Fruit fly (Drosophila melanogaster): ENCODE data around the gene Or67a.
A peak's percentile ranks its signal among the peaks of the same experiment; 100 is the strongest.

The Or67a gene

dm6 chr3L:9501298-9501697, 27.6 kb upstream of the Or67a start:
- TF ChIP-seq Hr38 (GFP tag; optimal IDR thresholded peaks at IDR 0.05), result no peak
- no peak for TF ChIP-seq CG3032 (tag; optimal IDR thresholded peaks at IDR 0.05)
- no peak for TF ChIP-seq CG11762 (GFP tag; optimal IDR thresholded peaks at IDR 0.05; ENCODE audit: insufficient read depth)
- peak; percentile 23 for TF ChIP-seq Eip78C (GFP tag)
- TF ChIP-seq CG34406 (GFP tag; optimal IDR thresholded peaks at IDR 0.05), result no peak

dm6 chr3L:9502294-9502693, 26.6 kb upstream of the Or67a start:
- peak; percentile 39 for TF ChIP-seq fkh (GFP tag; optimal IDR thresholded peaks at IDR 0.05)
- TF ChIP-seq lz (GFP tag; optimal IDR thresholded peaks at IDR 0.05), result no peak

- TF ChIP-seq vri (GFP tag; optimal IDR thresholded peaks at IDR 0.05), result peak; percentile 39
- no peak for TF ChIP-seq salr (GFP tag; optimal IDR thresholded peaks at IDR 0.05)
Measured at dm6 chr3L:9502856-9503255, 26.0 kb upstream of the Or67a start.

dm6 chr3L:9503552-9504317, 25.1 kb upstream of the Or67a start:
- TF ChIP-seq Hr4 (GFP tag; optimal IDR thresholded peaks at IDR 0.05) (peak; percentile 35), lz (GFP tag; optimal IDR thresholded peaks at IDR 0.05) (no peak), cyc (GFP tag; optimal IDR thresholded peaks at IDR 0.05) (peak; percentile 26), CG34406 (GFP tag; optimal IDR thresholded peaks at IDR 0.05) (no peak), Eip75B (GFP tag; optimal IDR thresholded peaks at IDR 0.05) (peak; percentile 4), fkh (GFP tag; optimal IDR thresholded peaks at IDR 0.05) (peak; percentile 10), CG3032 (tag; optimal IDR thresholded peaks at IDR 0.05) (no peak), CG6276 (GFP tag; optimal IDR thresholded peaks at IDR 0.05) (peak; percentile 23), svp (GFP tag) (peak; percentile 59), spab (GFP tag; optimal IDR thresholded peaks at IDR 0.05) (peak; percentile 23), topi (GFP tag; optimal IDR thresholded peaks at IDR 0.05) (peak; percentile 23), CG31627 (GFP tag; optimal IDR thresholded peaks at IDR 0.05) (no peak), Hr39 (GFP tag; optimal IDR thresholded peaks at IDR 0.05) (no peak), CG8119 (GFP tag; IDR thresholded peaks at IDR 0.05) (0 out of 3 replicates have a peak, but pooled peaks have one; percentile 22), Sox15 (GFP tag; optimal IDR thresholded peaks at IDR 0.05) (no peak), net (GFP tag; optimal IDR thresholded peaks at IDR 0.05) (peak; percentile 23), Hr38 (GFP tag; optimal IDR thresholded peaks at IDR 0.05) (no peak), achi (GFP tag; optimal IDR thresholded peaks at IDR 0.05) (no peak), Gug (GFP tag; IDR thresholded peaks at IDR 0.05) (0 out of 2 replicates have a peak, but pooled peaks have one; percentile 49), Sox102F (GFP tag; optimal IDR thresholded peaks at IDR 0.05) (no peak), CG11762 (GFP tag; optimal IDR thresholded peaks at IDR 0.05; ENCODE audit: insufficient read depth) (no peak), Eip78C (GFP tag) (peak; percentile 87), Lpt (GFP tag; optimal IDR thresholded peaks at IDR 0.05) (peak; percentile 46), dsx (GFP tag; optimal IDR thresholded peaks at IDR 0.05; ENCODE audit: poor library complexity, severe bottlenecking) (peak; percentile 6), eg (GFP tag; IDR thresholded peaks at IDR 0.05) (0 out of 3 replicates have a peak, but pooled peaks have one; percentile 39), CG9139 (GFP tag; optimal IDR thresholded peaks at IDR 0.05) (no peak), Ets21C (GFP tag; optimal IDR thresholded peaks at IDR 0.05) (no peak), acj6 (GFP tag; optimal IDR thresholded peaks at IDR 0.05) (no peak), CG10669 (GFP tag; optimal IDR thresholded peaks at IDR 0.05) (peak; percentile 43), Ets96B (tag; optimal IDR thresholded peaks at IDR 0.05) (peak; percentile 43), CG7368 (GFP tag; optimal IDR thresholded peaks at IDR 0.05) (peak; percentile 6), CG6808 (GFP tag; optimal IDR thresholded peaks at IDR 0.05) (peak; percentile 13)

All from whole organism, prepupa.